Worm (Caenorhabditis elegans): ENCODE data around the gene W06H8.6.

Gene W06H8.6

ce11 chrV:6259139-6259538 is 32.3 kb upstream of the W06H8.6 start, which contains the start of gene K08B12.1:
TSS of gene K08B12.1 (plus strand) at chrV:6259367.
- TF ChIP-seq fos-1 (tag; optimal IDR thresholded peaks at IDR 0.05) (no peak), nhr-12 (tag; optimal IDR thresholded peaks at IDR 0.05) (no peak), nhr-23 (tag; optimal IDR thresholded peaks at IDR 0.05) (peak; percentile 68), egl-5 (tag; optimal IDR thresholded peaks at IDR 0.05) (no peak)

ce11 chrV:6253936-6254335 is 27.1 kb upstream of the W06H8.6 start:
- TF ChIP-seq ceh-16 (tag; optimal IDR thresholded peaks at IDR 0.05) = no peak
- no peak for TF ChIP-seq eor-1 (tag; optimal IDR thresholded peaks at IDR 0.05)
- no peak for TF ChIP-seq nhr-237 (tag; optimal IDR thresholded peaks at IDR 0.05)
- no peak for TF ChIP-seq jun-1 (tag; optimal IDR thresholded peaks at IDR 0.05)
- no peak for TF ChIP-seq nhr-43 (tag; optimal IDR thresholded peaks at IDR 0.05; ENCODE audit: poor library complexity, severe bottlenecking)
- TF ChIP-seq nhr-25 (tag; optimal IDR thresholded peaks at IDR 0.05) = peak; percentile 52
- TF ChIP-seq ZK546.5 (tag; optimal IDR thresholded peaks at IDR 0.05) = no peak
- TF ChIP-seq elt-1 (tag; optimal IDR thresholded peaks at IDR 0.05) = peak; percentile 94
- TF ChIP-seq ceh-28 (tag; optimal IDR thresholded peaks at IDR 0.05) = no peak
- TF ChIP-seq nhr-67 (tag; optimal IDR thresholded peaks at IDR 0.05) = no peak
- TF ChIP-seq skn-1 (tag; optimal IDR thresholded peaks at IDR 0.05) = no peak
- TF ChIP-seq pha-4 (tag; optimal IDR thresholded peaks at IDR 0.05) = no peak
- TF ChIP-seq aly-2 (tag; optimal IDR thresholded peaks at IDR 0.05) = no peak
- TF ChIP-seq ceh-9 (tag; optimal IDR thresholded peaks at IDR 0.05) = no peak
- TF ChIP-seq tbx-2 (tag; optimal IDR thresholded peaks at IDR 0.05) = no peak
- TF ChIP-seq fkh-10 (GFP tag; optimal IDR thresholded peaks at IDR 0.05) = no peak
- TF ChIP-seq nhr-23 (tag; optimal IDR thresholded peaks at IDR 0.05) = peak; percentile 87

- peak; percentile 87 for TF ChIP-seq elt-2 (tag; optimal IDR thresholded peaks at IDR 0.05)
- peak; percentile 19 for TF ChIP-seq pqm-1 (tag; optimal IDR thresholded peaks at IDR 0.05)
- no peak for TF ChIP-seq ceh-28 (tag; optimal IDR thresholded peaks at IDR 0.05)
Observed at ce11 chrV:6250959-6251598, 24.3 kb upstream of the W06H8.6 start.

ce11 chrV:6249135-6249534 is 22.3 kb upstream of the W06H8.6 start:
- TF ChIP-seq daf-12 (tag; optimal IDR thresholded peaks at IDR 0.05) (no peak), nhr-25 (tag; optimal IDR thresholded peaks at IDR 0.05) (peak; percentile 35), tbx-2 (tag; optimal IDR thresholded peaks at IDR 0.05) (no peak), unc-39 (tag; optimal IDR thresholded peaks at IDR 0.05) (no peak), pha-4 (tag; optimal IDR thresholded peaks at IDR 0.05) (peak; percentile 15), sea-2 (GFP tag; optimal IDR thresholded peaks at IDR 0.05) (no peak), R02D3.7 (tag; optimal IDR thresholded peaks at IDR 0.05) (no peak), hmg-11 (tag; optimal IDR thresholded peaks at IDR 0.05) (no peak), ztf-4 (tag; optimal IDR thresholded peaks at IDR 0.05) (no peak), nhr-11 (tag; optimal IDR thresholded peaks at IDR 0.05) (no peak), aly-2 (tag; optimal IDR thresholded peaks at IDR 0.05) (no peak), elt-1 (tag; optimal IDR thresholded peaks at IDR 0.05) (peak; percentile 28), jun-1 (tag; optimal IDR thresholded peaks at IDR 0.05) (no peak)

- TF ChIP-seq nhr-12 (tag; optimal IDR thresholded peaks at IDR 0.05) = no peak
- TF ChIP-seq daf-12 (tag; optimal IDR thresholded peaks at IDR 0.05) = no peak
- peak; percentile 24 for TF ChIP-seq pha-4 (tag; optimal IDR thresholded peaks at IDR 0.05)
- no peak for TF ChIP-seq nhr-77 (tag; optimal IDR thresholded peaks at IDR 0.05)
- no peak for TF ChIP-seq ama-1 (optimal IDR thresholded peaks at IDR 0.05)
- peak; percentile 54 for TF ChIP-seq elt-2 (tag; optimal IDR thresholded peaks at IDR 0.05)
- TF ChIP-seq nhr-67 (tag; optimal IDR thresholded peaks at IDR 0.05) = no peak
- TF ChIP-seq sea-2 (GFP tag; optimal IDR thresholded peaks at IDR 0.05) = no peak
- no peak for TF ChIP-seq egl-27 (tag; optimal IDR thresholded peaks at IDR 0.05)
- TF ChIP-seq tbx-2 (tag; optimal IDR thresholded peaks at IDR 0.05) = no peak
- TF ChIP-seq unc-39 (tag; optimal IDR thresholded peaks at IDR 0.05) = no peak
- TF ChIP-seq elt-3 (tag; optimal IDR thresholded peaks at IDR 0.05) = no peak
- TF ChIP-seq nhr-23 (tag; optimal IDR thresholded peaks at IDR 0.05) = peak; percentile 12
- TF ChIP-seq zag-1 (tag; optimal IDR thresholded peaks at IDR 0.05) = no peak
- TF ChIP-seq nhr-11 (tag; optimal IDR thresholded peaks at IDR 0.05) = no peak
- no peak for TF ChIP-seq lin-15B (tag; optimal IDR thresholded peaks at IDR 0.05)
- no peak for TF ChIP-seq ztf-4 (tag; optimal IDR thresholded peaks at IDR 0.05)
- TF ChIP-seq aly-2 (tag; optimal IDR thresholded peaks at IDR 0.05) = no peak
- TF ChIP-seq R02D3.7 (tag; optimal IDR thresholded peaks at IDR 0.05) = no peak
- no peak for TF ChIP-seq ztf-11 (tag; optimal IDR thresholded peaks at IDR 0.05)
- TF ChIP-seq fos-1 (tag; optimal IDR thresholded peaks at IDR 0.05) = no peak
- TF ChIP-seq nfya-1 (tag; optimal IDR thresholded peaks at IDR 0.05; ENCODE audit: insufficient read depth) = peak; percentile 15
- peak; percentile 50 for TF ChIP-seq nhr-43 (tag; optimal IDR thresholded peaks at IDR 0.05; ENCODE audit: poor library complexity, severe bottlenecking)
- TF ChIP-seq ceh-9 (tag; optimal IDR thresholded peaks at IDR 0.05) = no peak
- TF ChIP-seq jun-1 (tag; optimal IDR thresholded peaks at IDR 0.05) = peak; percentile 2
- no peak for TF ChIP-seq fkh-2 (tag; optimal IDR thresholded peaks at IDR 0.05)
- TF ChIP-seq ceh-28 (tag; optimal IDR thresholded peaks at IDR 0.05) = no peak
- no peak for TF ChIP-seq egl-5 (tag; optimal IDR thresholded peaks at IDR 0.05)
- TF ChIP-seq elt-1 (tag; optimal IDR thresholded peaks at IDR 0.05) = no peak
- no peak for TF ChIP-seq lin-39 (tag; optimal IDR thresholded peaks at IDR 0.05)
- no peak for TF ChIP-seq mdl-1 (tag; optimal IDR thresholded peaks at IDR 0.05)
- no peak for TF ChIP-seq nhr-76 (tag; optimal IDR thresholded peaks at IDR 0.05)
- no peak for TF ChIP-seq eor-1 (tag; optimal IDR thresholded peaks at IDR 0.05)
- TF ChIP-seq ceh-82 (tag; optimal IDR thresholded peaks at IDR 0.05) = no peak
Observed at ce11 chrV:6248714-6249113, 21.9 kb upstream of the W06H8.6 start.
